Worm (Caenorhabditis elegans): Measurements from ENCODE around the gene gfi-1.

DNA sequence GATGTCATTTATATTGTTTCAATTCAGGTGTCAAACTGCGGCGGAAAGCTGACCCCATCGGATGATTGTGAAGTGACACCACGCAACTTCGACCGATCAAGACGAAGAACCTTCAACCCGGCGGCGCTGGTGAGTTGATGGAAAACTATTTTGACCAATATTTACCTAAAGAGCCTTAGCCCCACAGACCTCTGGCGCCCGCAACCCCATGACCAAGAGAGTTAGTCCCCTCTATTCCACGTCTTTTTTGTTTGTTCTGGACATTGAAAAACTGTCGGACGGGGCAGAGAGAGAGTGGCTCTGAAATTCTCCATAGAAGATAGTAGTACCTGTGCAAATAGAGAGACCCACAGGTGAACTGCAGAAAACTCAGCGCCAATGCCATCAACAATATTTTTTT is 41.0 kb downstream of the gfi-1 start:
- no peak for TF ChIP-seq nhr-237 (tag; optimal IDR thresholded peaks at IDR 0.05)
- no peak for TF ChIP-seq blmp-1 (tag; optimal IDR thresholded peaks at IDR 0.05)
- TF ChIP-seq fkh-10 (GFP tag; optimal IDR thresholded peaks at IDR 0.05) = no peak
- TF ChIP-seq sptf-1 (tag; optimal IDR thresholded peaks at IDR 0.05) = no peak
- TF ChIP-seq nhr-12 (tag; optimal IDR thresholded peaks at IDR 0.05) = no peak
- TF ChIP-seq ceh-8 (GFP tag; optimal IDR thresholded peaks at IDR 0.05) = no peak
- no peak for TF ChIP-seq sox-4 (tag; optimal IDR thresholded peaks at IDR 0.05)
- no peak for TF ChIP-seq grh-1 (GFP tag; IDR thresholded peaks at IDR 0.05)
- no peak for TF ChIP-seq mdl-1 (tag; optimal IDR thresholded peaks at IDR 0.05)
- TF ChIP-seq pqm-1 (tag; optimal IDR thresholded peaks at IDR 0.05) = no peak
- TF ChIP-seq skn-1 (tag; optimal IDR thresholded peaks at IDR 0.05) = no peak

All from whole organism, L1 larva.